ENCODE assay signal across 1 fruit fly cellular context in the genomic region with DNA sequence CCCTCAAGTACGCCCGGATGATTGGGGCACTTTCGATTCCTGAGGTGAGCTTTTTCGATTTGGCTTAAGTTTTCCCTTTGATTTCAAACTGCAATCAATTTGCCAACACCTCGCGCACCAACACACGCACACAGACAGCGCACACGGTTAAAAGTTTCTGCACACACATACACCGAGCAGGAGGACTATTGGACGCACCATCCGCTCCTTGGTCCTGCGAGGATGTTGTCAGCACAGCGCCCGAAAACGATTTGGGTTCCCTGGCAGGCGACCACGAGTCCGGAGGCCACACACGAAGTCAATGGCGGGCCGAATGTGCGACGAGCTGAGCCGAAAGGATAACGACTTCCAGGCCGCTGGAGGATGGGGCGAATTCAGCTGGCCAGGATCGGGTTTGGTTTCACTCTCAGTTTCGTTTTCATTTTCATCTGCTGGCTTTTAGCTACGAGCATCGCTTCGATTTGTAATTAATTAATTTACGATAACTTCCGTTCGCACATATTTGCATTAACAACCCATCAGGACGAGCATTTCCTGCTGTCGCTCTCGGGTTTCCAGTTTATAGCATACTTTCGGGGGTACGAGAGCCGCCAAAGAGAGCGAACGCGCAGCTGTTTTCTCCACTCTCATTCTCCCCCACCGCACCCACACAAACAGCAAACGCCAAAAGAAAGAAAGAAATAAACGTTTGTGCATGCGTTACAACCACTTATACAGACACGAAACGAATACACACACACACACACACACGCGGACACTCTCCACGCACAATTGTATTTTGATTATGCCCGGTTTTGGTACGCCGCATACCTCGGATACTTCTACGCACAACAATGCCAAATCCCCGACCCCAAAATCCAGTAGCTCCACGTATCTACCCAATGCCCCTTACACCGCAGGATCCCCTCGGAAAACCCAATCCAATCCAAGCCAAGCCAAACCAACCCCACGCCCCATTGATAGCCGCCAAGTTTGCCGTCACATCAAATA.
TF ChIP-seq lines count a peak whose summit lies in the region.

TSS of gene Nckx30C (minus strand) at position 260 of the 990 bp plus-strand sequence.

TF ChIP-seq in whole organism, embryonic, 481 proteins besides CTCF, POLR2A, EP300 and RAD21 (continued from another document):
- TF ChIP-seq Blimp-1 (GFP tag; optimal IDR thresholded peaks at IDR 0.05; lab: Kevin White, UChicago) = no peak
- TF ChIP-seq Pdp1 (GFP tag; optimal IDR thresholded peaks at IDR 0.05; lab: Kevin White, UChicago) = no peak
- 0 out of 2 replicates have a peak, but pooled peaks have one; percentile 8 for TF ChIP-seq slbo (GFP tag; IDR thresholded peaks at IDR 0.05; lab: Robert Waterston, UW)
- peak; percentile 69 for TF ChIP-seq CG13894 (tag; optimal IDR thresholded peaks at IDR 0.05; lab: Kevin White, UChicago)
- TF ChIP-seq Meics (GFP tag; optimal IDR thresholded peaks at IDR 0.05; lab: Kevin White, UChicago) = no peak
- TF ChIP-seq CG31388 (GFP tag; optimal IDR thresholded peaks at IDR 0.05; lab: Kevin White, UChicago) = no peak
- TF ChIP-seq dati (GFP tag; IDR thresholded peaks at IDR 0.05; lab: Robert Waterston, UW) = no peak
- no peak for TF ChIP-seq trh (GFP tag; optimal IDR thresholded peaks at IDR 0.05; lab: Kevin White, UChicago)
- TF ChIP-seq Sry-β (GFP tag; optimal IDR thresholded peaks at IDR 0.05; lab: Kevin White, UChicago) = no peak
- no peak for TF ChIP-seq CG8359 (GFP tag; optimal IDR thresholded peaks at IDR 0.05; lab: Kevin White, UChicago; ENCODE audit: borderline replicate concordance)
- TF ChIP-seq Atf-2 (GFP tag; optimal IDR thresholded peaks at IDR 0.05; lab: Kevin White, UChicago) = no peak
- TF ChIP-seq Hand (GFP tag; optimal IDR thresholded peaks at IDR 0.05; lab: Kevin White, UChicago) = no peak
- no peak for TF ChIP-seq sug (tag; optimal IDR thresholded peaks at IDR 0.05; lab: Kevin White, UChicago)
- peak; percentile 90 for TF ChIP-seq CG16779 (GFP tag; IDR thresholded peaks at IDR 0.05; lab: Robert Waterston, UW)
- TF ChIP-seq HLH4C (GFP tag; IDR thresholded peaks at IDR 0.05; lab: Robert Waterston, UW; ENCODE audit: partially characterized antibody) = no peak
- TF ChIP-seq CG11560 (tag; IDR thresholded peaks at IDR 0.05; lab: Robert Waterston, UW) = no peak
- peak; percentile 32 to 59 for TF ChIP-seq Trl (optimal IDR thresholded peaks at IDR 0.05; lab: Kevin White, UChicago)
- TF ChIP-seq Trl (GFP tag; optimal IDR thresholded peaks at IDR 0.05; lab: Kevin White, UChicago) = no peak
- TF ChIP-seq CG12071 (GFP tag; optimal IDR thresholded peaks at IDR 0.05; lab: Kevin White, UChicago) = no peak
- TF ChIP-seq mam (GFP tag; optimal IDR thresholded peaks at IDR 0.05; lab: Kevin White, UChicago) = no peak
- no peak for TF ChIP-seq phol (tag; optimal IDR thresholded peaks at IDR 0.05; lab: Kevin White, UChicago)
- TF ChIP-seq nerfin-1 (tag; optimal IDR thresholded peaks at IDR 0.05; lab: Kevin White, UChicago) = no peak
- TF ChIP-seq CG2712 (tag; optimal IDR thresholded peaks at IDR 0.05; lab: Kevin White, UChicago) = no peak
- TF ChIP-seq CG15514 (GFP tag; optimal IDR thresholded peaks at IDR 0.05; lab: Kevin White, UChicago) = peak; percentile 9
- TF ChIP-seq lov (optimal IDR thresholded peaks at IDR 0.05; lab: Kevin White, UChicago) = no peak
- TF ChIP-seq lov (GFP tag; IDR thresholded peaks at IDR 0.05; lab: Robert Waterston, UW) = no peak
- TF ChIP-seq CG3995 (GFP tag; optimal IDR thresholded peaks at IDR 0.05; lab: Kevin White, UChicago) = no peak
- no peak for TF ChIP-seq ase (GFP tag; IDR thresholded peaks at IDR 0.05; lab: Robert Waterston, UW)
- TF ChIP-seq seq (GFP tag; IDR thresholded peaks at IDR 0.05; lab: Robert Waterston, UW) = no peak
- TF ChIP-seq Med (GFP tag; lab: Kevin White, UChicago) = peak; percentile 56
- TF ChIP-seq CG34376 (GFP tag; optimal IDR thresholded peaks at IDR 0.05; lab: Kevin White, UChicago) = no peak
- TF ChIP-seq wor (GFP tag; IDR thresholded peaks at IDR 0.05; lab: Robert Waterston, UW) = no peak
- TF ChIP-seq dmrt99B (tag; optimal IDR thresholded peaks at IDR 0.05; lab: Kevin White, UChicago) = no peak
- no peak for TF ChIP-seq disco-r (GFP tag; optimal IDR thresholded peaks at IDR 0.05; lab: Kevin White, UChicago)
- no peak for TF ChIP-seq az2 (GFP tag; optimal IDR thresholded peaks at IDR 0.05; lab: Kevin White, UChicago)
- no peak for TF ChIP-seq fu2 (GFP tag; optimal IDR thresholded peaks at IDR 0.05; lab: Kevin White, UChicago)
- no peak for TF ChIP-seq CG1792 (GFP tag; optimal IDR thresholded peaks at IDR 0.05; lab: Kevin White, UChicago)
- TF ChIP-seq CG11695 (GFP tag; IDR thresholded peaks at IDR 0.05; lab: Robert Waterston, UW) = no peak
- peak; percentile 94 for TF ChIP-seq Deaf1 (tag; optimal IDR thresholded peaks at IDR 0.05; lab: Kevin White, UChicago)
- no peak for TF ChIP-seq CG10274 (GFP tag; optimal IDR thresholded peaks at IDR 0.05; lab: Kevin White, UChicago)
- no peak for TF ChIP-seq CG12155 (GFP tag; optimal IDR thresholded peaks at IDR 0.05; lab: Kevin White, UChicago)
- no peak for TF ChIP-seq ap (GFP tag; IDR thresholded peaks at IDR 0.05; lab: Robert Waterston, UW)
- no peak for TF ChIP-seq mld (GFP tag; IDR thresholded peaks at IDR 0.05; lab: Robert Waterston, UW; ENCODE audit: partially characterized antibody)
- TF ChIP-seq CG11723 (GFP tag; optimal IDR thresholded peaks at IDR 0.05; lab: Kevin White, UChicago) = no peak
